Fruit fly (Drosophila melanogaster): ENCODE data around the gene CG8833.

CG8833 gene

DNA sequence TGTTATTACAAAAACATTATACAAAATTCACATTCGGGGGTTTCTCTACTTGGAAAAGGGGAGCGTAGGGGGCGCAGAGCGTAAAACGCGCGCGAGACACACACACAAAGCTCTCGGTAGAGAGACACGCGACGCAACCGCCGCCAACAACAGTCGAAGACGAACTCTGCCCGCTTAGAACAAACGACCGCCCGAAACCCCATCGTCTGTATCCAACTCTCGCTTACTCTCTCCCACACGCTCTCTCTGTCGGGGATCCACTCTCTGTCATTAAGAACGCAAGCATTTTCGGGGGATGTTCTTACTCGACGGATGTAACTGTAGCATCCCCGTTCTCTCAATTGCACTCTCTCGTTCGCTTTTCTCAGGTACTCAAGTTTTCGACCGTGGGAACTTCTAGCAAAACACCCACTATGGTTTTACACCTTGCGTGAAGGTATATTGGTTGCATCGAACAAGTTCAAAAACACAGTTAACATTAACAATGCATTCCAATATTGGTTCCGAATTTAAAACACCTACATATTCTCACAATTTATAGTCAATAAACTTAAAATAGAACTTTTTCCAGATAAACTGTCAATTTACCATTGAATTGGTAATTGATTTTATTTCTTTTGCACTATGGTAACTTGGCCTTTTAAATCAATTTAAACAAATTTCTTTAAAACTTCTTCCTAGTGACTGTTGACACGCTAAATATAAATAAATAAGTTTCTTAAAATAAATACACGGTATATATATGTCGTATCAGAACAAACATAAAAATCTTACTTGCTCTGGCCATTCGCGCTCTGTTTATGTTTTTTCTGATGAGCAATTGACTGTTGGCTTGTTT, 8.8 kb downstream of the CG8833 start (continued):
- TF ChIP-seq Gug (GFP tag; IDR thresholded peaks at IDR 0.05) (peak; percentile 81), chif (GFP tag; optimal IDR thresholded peaks at IDR 0.05) (peak; percentile 89 to 92), ato (GFP tag; IDR thresholded peaks at IDR 0.05; ENCODE audit: partially characterized antibody) (peak; percentile 35; the same call in 1 of the 2 replicates), CG12299 (tag; optimal IDR thresholded peaks at IDR 0.05) (peak; percentile 76), CG11085 (GFP tag; IDR thresholded peaks at IDR 0.05) (peak; percentile 62), bab2 (GFP tag; optimal IDR thresholded peaks at IDR 0.05) (peak; percentile 90), D (optimal IDR thresholded peaks at IDR 0.05) (no peak), D (GFP tag; optimal IDR thresholded peaks at IDR 0.05) (peak; percentile 96), CG30403 (GFP tag; optimal IDR thresholded peaks at IDR 0.05) (peak; percentile 95), gcm (GFP tag; optimal IDR thresholded peaks at IDR 0.05) (peak; percentile 90), CG15514 (GFP tag; optimal IDR thresholded peaks at IDR 0.05) (peak; percentile 63), CG7963 (GFP tag; IDR thresholded peaks at IDR 0.05; ENCODE audit: partially characterized antibody) (no peak), BEAF-32 (GFP tag; optimal IDR thresholded peaks at IDR 0.05) (peak; percentile 8), CG13624 (GFP tag; optimal IDR thresholded peaks at IDR 0.05) (peak; percentile 92), sob (GFP tag; IDR thresholded peaks at IDR 0.05) (peak; percentile 74), zfh2 (GFP tag; optimal IDR thresholded peaks at IDR 0.05) (peak; percentile 88), CG14050 (GFP tag; IDR thresholded peaks at IDR 0.05) (peak; percentile 64; the same call in 2 of the 3 replicates), lbe (GFP tag; optimal IDR thresholded peaks at IDR 0.05) (no peak), Dll (GFP tag; IDR thresholded peaks at IDR 0.05; ENCODE audit: partially characterized antibody) (peak; percentile 34; the same call in 2 of the 4 replicates), CG31441 (GFP tag; IDR thresholded peaks at IDR 0.05) (peak; percentile 94), CG16815 (GFP tag; optimal IDR thresholded peaks at IDR 0.05) (peak; percentile 92), zen (tag; optimal IDR thresholded peaks at IDR 0.05) (peak; percentile 86), CG9876 (GFP tag; optimal IDR thresholded peaks at IDR 0.05) (peak; percentile 84), Gsc (GFP tag; IDR thresholded peaks at IDR 0.05) (peak; percentile 44), CG5245 (GFP tag; optimal IDR thresholded peaks at IDR 0.05) (peak; percentile 86), btn (GFP tag; optimal IDR thresholded peaks at IDR 0.05) (peak; percentile 57), knrl (GFP tag; IDR thresholded peaks at IDR 0.05; ENCODE audit: partially characterized antibody) (no peak), vvl (GFP tag; IDR thresholded peaks at IDR 0.05) (peak; percentile 53; the same call in 1 of the 2 replicates), pfk (GFP tag; optimal IDR thresholded peaks at IDR 0.05) (no peak), Hr3 (GFP tag; optimal IDR thresholded peaks at IDR 0.05) (peak; percentile 91), hb (GFP tag; IDR thresholded peaks at IDR 0.05; ENCODE audit: partially characterized antibody) (no peak), CG4424 (GFP tag; optimal IDR thresholded peaks at IDR 0.05) (peak; percentile 92), CG9609 (GFP tag; optimal IDR thresholded peaks at IDR 0.05) (peak; percentile 90), CG32532 (GFP tag; IDR thresholded peaks at IDR 0.05) (peak; percentile 86), CG8281 (tag; optimal IDR thresholded peaks at IDR 0.05) (peak; percentile 58), CG7839 (tag; optimal IDR thresholded peaks at IDR 0.05) (peak; percentile 96), Fer1 (GFP tag; optimal IDR thresholded peaks at IDR 0.05) (peak; percentile 92), usp (GFP tag; optimal IDR thresholded peaks at IDR 0.05) (no peak), rib (GFP tag; IDR thresholded peaks at IDR 0.05) (no peak), az2 (GFP tag; optimal IDR thresholded peaks at IDR 0.05) (peak; percentile 92), CG17802 (tag; optimal IDR thresholded peaks at IDR 0.05) (peak; percentile 66), slp2 (GFP tag; optimal IDR thresholded peaks at IDR 0.05) (peak; percentile 91), Oaz (GFP tag; IDR thresholded peaks at IDR 0.05) (peak; percentile 55), Myb (GFP tag; optimal IDR thresholded peaks at IDR 0.05) (peak; percentile 78), otp (GFP tag; IDR thresholded peaks at IDR 0.05) (peak; percentile 48; the same call in 1 of the 3 replicates), CG9932 (GFP tag; IDR thresholded peaks at IDR 0.05) (peak; percentile 87), br (optimal IDR thresholded peaks at IDR 0.05) (no peak), CG31224 (GFP tag; IDR thresholded peaks at IDR 0.05) (peak; percentile 75), Hr78 (GFP tag; optimal IDR thresholded peaks at IDR 0.05) (peak in 1 of 2 experiments; percentile 84)

Measured in whole organism, embryonic.